Worm (Caenorhabditis elegans) whole organism, early embryonic: ENCODE data around the gene F52D2.5.
A peak's percentile ranks its signal among the peaks of the same experiment; 100 is the strongest.

Experiments
- B0310.2 ChIP-seq: sonication (generic microtip); optimal IDR thresholded peaks from 2 replicates; lab custom pipeline; 2016; ENCODE audit warnings: mild to moderate bottlenecking, missing genetic modification characterization, missing compliant biosample characterization
- F13C5.2 ChIP-seq: sonication (generic microtip); optimal IDR thresholded peaks from 2 replicates; lab custom pipeline; 2017; ENCODE audit warnings: mild to moderate bottlenecking, missing genetic modification characterization, inconsistent platforms, missing compliant biosample characterization
- aly-1 ChIP-seq: sonication (generic microtip); optimal IDR thresholded peaks from 2 replicates; lab custom pipeline; 2016; ENCODE audit warnings: missing genetic modification characterization, missing compliant biosample characterization
- ama-1 ChIP-seq: fragments of 150-350 bp; optimal IDR thresholded peaks from 2 replicates; lab custom pipeline; 2014
- ceh-13 ChIP-seq: fragments of 200-800 bp; sonication (Bioruptor generic); optimal IDR thresholded peaks from 2 replicates; lab custom pipeline; 2018; ENCODE audit warnings: mild to moderate bottlenecking, missing genetic modification characterization, missing compliant biosample characterization
- ceh-36 ChIP-seq: sonication (generic microtip); optimal IDR thresholded peaks from 2 replicates; lab custom pipeline; 2016; ENCODE audit warnings: missing genetic modification characterization, inconsistent platforms, missing compliant biosample characterization
- ets-7 ChIP-seq: sonication (generic microtip); optimal IDR thresholded peaks from 2 replicates; lab custom pipeline; 2016; ENCODE audit warnings: missing genotype, missing genetic modification characterization, missing compliant biosample characterization
- flt-1 ChIP-seq: fragments of 200-800 bp; sonication (Bioruptor generic); IDR thresholded peaks from 2 replicates; pipeline ENCODE4 v1.3.6; 2022; ENCODE audit warnings: missing genetic modification characterization, missing compliant biosample characterization
- hmbx-1 ChIP-seq: sonication (generic microtip); optimal IDR thresholded peaks from 2 replicates; lab custom pipeline; 2016; ENCODE audit warnings: mild to moderate bottlenecking, missing genetic modification characterization, missing compliant biosample characterization
- hmg-4 ChIP-seq: fragments of 200-800 bp; sonication (Bioruptor generic); optimal IDR thresholded peaks from 2 replicates; lab custom pipeline; 2018; ENCODE audit warnings: mild to moderate bottlenecking, missing genetic modification characterization, missing compliant biosample characterization
- hnd-1 ChIP-seq: sonication (generic microtip); optimal IDR thresholded peaks from 2 replicates; lab custom pipeline; 2016; ENCODE audit warnings: missing genetic modification characterization, missing compliant biosample characterization
- pes-1 ChIP-seq: fragments of 200-800 bp; sonication (Bioruptor generic); IDR thresholded peaks from 2 replicates; pipeline ENCODE4 v1.3.6; 2022; ENCODE audit warnings: missing genetic modification reagents, missing genetic modification characterization, missing compliant biosample characterization
- scrt-1 ChIP-seq: fragments of 200-800 bp; sonication (Bioruptor generic); IDR thresholded peaks from 2 replicates; pipeline ENCODE4 v1.3.6; 2022; ENCODE audit warnings: missing genetic modification characterization, missing compliant biosample characterization
- sea-1 ChIP-seq: fragments of 200-800 bp; sonication (Bioruptor generic); conservative IDR thresholded peaks from 2 replicates; pipeline ENCODE4 v1.3.6; 2022; ENCODE audit warnings: missing genetic modification characterization, missing compliant biosample characterization
- tbx-11 ChIP-seq: fragments of 200-800 bp; sonication (Bioruptor generic); IDR thresholded peaks from 2 replicates; pipeline ENCODE4 v1.3.6; 2022; ENCODE audit warnings: missing genetic modification characterization, missing compliant biosample characterization
- tbx-37 ChIP-seq: fragments of 200-800 bp; sonication (Bioruptor generic); conservative IDR thresholded peaks from 2 replicates; pipeline ENCODE4 v1.3.6; 2022; ENCODE audit warnings: missing genetic modification reagents, missing genetic modification characterization, missing compliant biosample characterization
- tra-4 ChIP-seq: sonication (generic microtip); optimal IDR thresholded peaks from 2 replicates; lab custom pipeline; 2017; ENCODE audit warnings: missing genetic modification characterization, missing compliant biosample characterization

Gene F52D2.5

DNA sequence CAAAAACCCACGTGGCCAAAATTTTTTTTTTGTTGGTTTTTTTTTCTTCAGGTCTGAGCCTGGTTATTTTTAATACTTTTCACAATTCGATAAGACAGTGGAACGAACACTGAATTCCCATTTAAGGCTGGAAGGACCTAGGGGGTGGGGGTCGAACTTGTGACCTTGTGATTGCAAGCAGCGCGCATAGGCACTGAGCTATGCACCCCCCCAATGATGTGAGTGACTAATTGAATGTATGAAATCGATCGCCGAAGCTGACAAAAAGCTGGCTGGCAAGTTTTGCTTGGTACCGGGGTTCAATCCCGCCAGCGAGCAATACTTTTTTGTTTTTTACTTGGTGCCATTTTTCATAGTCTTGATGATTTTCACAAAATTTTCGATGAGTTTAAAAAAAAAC is 24.2 kb upstream of the F52D2.5 start:
- TF ChIP-seq ets-7 (tag; lab: Kevin White, UChicago) (no peak), sea-1 (GFP tag; lab: Robert Waterston, UW) (0 out of 2 replicates have a peak, but pooled peaks have one; percentile 8), pes-1 (peak; percentile 65), aly-1 (tag; lab: Kevin White, UChicago) (no peak), tbx-11 (GFP tag; lab: Robert Waterston, UW) (0 out of 2 replicates have a peak, but pooled peaks have one; percentile 20), scrt-1 (GFP tag; lab: Robert Waterston, UW) (peak; percentile 67; the same call in 1 of the 2 replicates)

DNA sequence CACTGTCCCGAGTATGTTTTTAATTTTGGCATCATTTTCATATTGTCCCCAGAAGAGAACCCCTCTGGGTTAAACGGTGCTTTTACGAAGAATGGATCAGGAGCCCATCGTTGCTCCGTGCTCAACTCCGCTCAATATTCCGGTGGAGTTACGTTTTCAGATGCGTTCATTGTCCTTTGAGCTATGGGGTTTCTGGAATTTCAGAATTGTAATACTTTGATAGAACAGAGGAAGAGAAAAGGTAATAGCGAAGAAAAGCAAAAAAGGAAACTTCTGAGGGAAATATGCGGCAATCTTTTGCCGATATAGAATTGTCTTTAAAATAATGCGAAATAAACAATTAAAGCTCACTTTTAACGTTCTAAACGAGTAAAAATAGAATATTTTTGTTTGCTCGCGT is 23.3 kb upstream of the F52D2.5 start, which contains the start of gene Y40A1A.3:
Y40A1A.3 (minus strand) TSS at position 101 of the 400 bp plus-strand sequence.
- no peak for TF ChIP-seq ceh-36 (tag; lab: Kevin White, UChicago)
- TF ChIP-seq aly-1 (tag; lab: Kevin White, UChicago) = no peak
- TF ChIP-seq pes-1 = no peak
- TF ChIP-seq tbx-37 = no peak
- no peak for TF ChIP-seq ceh-13 (GFP tag; lab: Kevin White, UChicago)
- TF ChIP-seq ama-1 (lab: Kevin White, UChicago) = no peak
- no peak for TF ChIP-seq F13C5.2 (tag; lab: Kevin White, UChicago)
- no peak for TF ChIP-seq flt-1 (GFP tag; lab: Robert Waterston, UW)
- TF ChIP-seq hnd-1 (tag; lab: Kevin White, UChicago) = no peak
- TF ChIP-seq B0310.2 = no peak
- TF ChIP-seq tra-4 (tag; lab: Kevin White, UChicago) = no peak
- TF ChIP-seq hmbx-1 (tag; lab: Kevin White, UChicago) = no peak
- no peak for TF ChIP-seq sea-1 (GFP tag; lab: Robert Waterston, UW)
- no peak for TF ChIP-seq hmg-4
- TF ChIP-seq ets-7 (tag; lab: Kevin White, UChicago) = no peak
- no peak for TF ChIP-seq tbx-11 (GFP tag; lab: Robert Waterston, UW)
- no peak for TF ChIP-seq scrt-1 (GFP tag; lab: Robert Waterston, UW)

DNA sequence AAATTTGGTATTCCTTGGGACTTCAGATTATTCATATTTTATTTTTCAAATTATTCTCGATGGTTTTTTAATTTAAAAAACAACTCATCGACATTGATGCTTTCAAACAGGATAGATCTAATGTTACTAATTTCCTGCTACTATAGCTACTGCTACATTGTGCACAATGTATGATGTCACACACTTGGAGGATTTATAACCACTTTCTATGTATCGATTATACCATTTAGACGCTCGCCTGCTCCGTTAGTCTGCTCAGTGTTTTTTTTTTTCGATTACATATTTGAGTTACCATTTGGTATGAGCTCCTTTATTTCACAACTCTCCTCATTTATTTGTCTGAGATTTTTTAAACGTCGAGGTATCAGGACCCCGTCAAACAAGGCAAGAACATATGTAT is 15.8 kb upstream of the F52D2.5 start, which contains the start of gene Y40A1A.2:
Y40A1A.2 (plus strand) TSS at position 301 of the 400 bp plus-strand sequence.
- TF ChIP-seq hnd-1 (tag; lab: Kevin White, UChicago) = no peak
- TF ChIP-seq tbx-37 = no peak

DNA sequence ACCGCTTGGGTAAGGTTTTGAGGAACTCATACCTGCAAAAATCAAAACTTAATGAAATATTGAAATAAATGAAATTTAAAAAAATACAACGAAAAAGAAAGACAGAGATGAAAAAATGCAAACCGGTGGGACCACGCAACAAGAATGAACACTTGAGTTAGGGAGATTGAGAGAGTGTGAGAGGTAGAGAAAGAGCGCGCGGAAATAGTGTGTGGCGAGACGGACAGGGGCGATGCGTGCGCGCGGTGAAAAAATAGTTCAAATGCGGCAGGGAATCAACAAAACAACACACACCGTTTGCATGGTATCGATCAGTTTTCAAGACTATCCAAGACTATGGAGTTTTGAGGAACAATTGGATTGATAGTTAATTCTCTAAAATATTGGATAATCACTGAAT is 15.0 kb upstream of the F52D2.5 start, which contains the start of gene meg-3:
meg-3 (minus strand) TSS at position 32 of the 400 bp plus-strand sequence.
- TF ChIP-seq flt-1 (GFP tag; lab: Robert Waterston, UW) (no peak), hmbx-1 (tag; lab: Kevin White, UChicago) (no peak)

DNA sequence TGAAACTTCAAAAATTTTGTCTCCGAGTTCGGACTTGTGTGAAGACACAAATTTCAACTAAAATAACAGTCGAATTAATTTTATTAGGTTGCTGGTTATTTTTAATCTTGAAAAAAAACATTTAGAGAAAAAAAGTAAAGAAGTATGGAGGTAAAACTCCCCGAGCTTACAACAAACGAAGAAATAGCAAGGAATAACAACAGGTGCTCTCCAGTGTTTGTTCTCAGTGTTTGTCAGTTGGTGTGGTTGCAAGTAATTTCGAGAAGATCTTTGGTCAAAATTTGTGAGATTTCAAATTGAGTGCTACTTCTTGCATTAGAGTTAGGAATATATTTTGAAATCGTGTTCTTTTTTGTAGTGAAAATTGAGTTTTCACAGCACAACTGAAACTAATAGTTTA is 10.2 kb upstream of the F52D2.5 start:
- TF ChIP-seq tbx-37 (no peak), F13C5.2 (tag; lab: Kevin White, UChicago) (no peak), ceh-13 (GFP tag; lab: Kevin White, UChicago) (no peak), B0310.2 (no peak), tra-4 (tag; lab: Kevin White, UChicago) (no peak), hmg-4 (no peak), ama-1 (lab: Kevin White, UChicago) (no peak), flt-1 (GFP tag; lab: Robert Waterston, UW) (no peak), hnd-1 (tag; lab: Kevin White, UChicago) (no peak), aly-1 (tag; lab: Kevin White, UChicago) (no peak), ceh-36 (tag; lab: Kevin White, UChicago) (no peak), hmbx-1 (tag; lab: Kevin White, UChicago) (no peak), scrt-1 (GFP tag; lab: Robert Waterston, UW) (no peak), sea-1 (GFP tag; lab: Robert Waterston, UW) (no peak)

DNA sequence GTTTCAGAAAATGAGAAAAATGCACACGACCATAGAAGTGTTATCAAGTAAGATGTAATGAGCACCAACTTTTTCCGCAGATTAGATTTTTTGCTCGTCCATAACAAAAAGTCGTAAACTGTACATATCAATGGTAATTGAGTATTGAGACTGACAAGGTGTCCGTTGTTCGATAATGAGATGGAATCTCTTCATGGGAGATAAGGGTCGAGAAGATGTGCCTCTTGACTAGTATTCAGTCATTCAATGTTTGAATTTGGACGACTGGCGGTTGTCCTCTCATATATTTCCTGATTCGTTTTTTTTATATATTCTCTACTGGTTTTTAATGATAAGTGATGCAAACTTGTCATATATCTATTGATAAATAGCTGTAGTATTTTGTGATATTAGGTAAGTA is 7.1 kb upstream of the F52D2.5 start:
- TF ChIP-seq hnd-1 (tag; lab: Kevin White, UChicago) = no peak
- TF ChIP-seq B0310.2 = no peak
- TF ChIP-seq hmg-4 = no peak
- no peak for TF ChIP-seq ceh-13 (GFP tag; lab: Kevin White, UChicago)
- no peak for TF ChIP-seq tra-4 (tag; lab: Kevin White, UChicago)
- TF ChIP-seq tbx-37 = no peak
- TF ChIP-seq hmbx-1 (tag; lab: Kevin White, UChicago) = no peak

ce11 chrX:1977708-1978107 is 3.1 kb upstream of the F52D2.5 start, which contains the start of gene F52D2.12:
Gene F52D2.12 (plus strand): TSS chrX:1978014.
- no peak for TF ChIP-seq ets-7 (tag; lab: Kevin White, UChicago)
- TF ChIP-seq ama-1 (lab: Kevin White, UChicago) = no peak
- TF ChIP-seq ceh-13 (GFP tag; lab: Kevin White, UChicago) = no peak
- TF ChIP-seq flt-1 (GFP tag; lab: Robert Waterston, UW) = no peak
- no peak for TF ChIP-seq hmg-4

DNA sequence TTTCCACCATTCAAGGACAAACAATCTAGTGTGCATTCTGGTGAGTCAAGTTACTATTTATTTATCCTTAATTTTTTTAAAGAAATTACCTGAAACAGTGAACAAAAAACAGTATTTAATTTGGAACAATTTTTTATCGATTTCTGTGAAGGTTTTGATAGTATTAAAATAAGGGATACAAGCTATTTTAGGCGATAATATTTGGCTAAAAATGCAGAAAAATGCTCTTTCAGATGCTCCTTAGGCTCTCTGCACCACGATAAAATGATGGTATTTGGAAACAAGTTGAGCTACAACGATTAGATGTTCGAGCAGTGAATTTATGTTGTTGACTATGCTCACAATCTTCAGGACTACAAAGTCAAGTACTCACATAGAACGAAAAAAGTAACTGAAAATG is 1.1 kb upstream of the F52D2.5 start, which contains the start of gene F52D2.6:
F52D2.6 (plus strand) TSS at position 301 of the 400 bp plus-strand sequence.
- TF ChIP-seq ets-7 (tag; lab: Kevin White, UChicago) (no peak), flt-1 (GFP tag; lab: Robert Waterston, UW) (no peak), ama-1 (lab: Kevin White, UChicago) (no peak), ceh-13 (GFP tag; lab: Kevin White, UChicago) (no peak), scrt-1 (GFP tag; lab: Robert Waterston, UW) (no peak), aly-1 (tag; lab: Kevin White, UChicago) (no peak), hnd-1 (tag; lab: Kevin White, UChicago) (no peak), pes-1 (no peak), hmg-4 (no peak)
